Worm (Caenorhabditis elegans) whole organism, mixed stage, embryonic: ENCODE measurements around the gene clec-1.

Experiments used
- M03D4.4 ChIP-seq: sonication (generic microtip); optimal IDR thresholded peaks from 2 replicates; lab custom pipeline; 2017; ENCODE audit warnings: mild to moderate bottlenecking, missing genetic modification characterization, missing compliant biosample characterization
- bed-3 ChIP-seq: fragments of 200-800 bp; sonication (Bioruptor generic); optimal IDR thresholded peaks from 3 replicates; lab custom pipeline; 2018; ENCODE audit warnings: mild to moderate bottlenecking, missing genetic modification characterization, moderate library complexity, missing compliant biosample characterization
- blmp-1 ChIP-seq: fragments of 150-350 bp; optimal IDR thresholded peaks from 2 replicates; lab custom pipeline; 2014; ENCODE audit warnings: missing biosample characterization, missing genetic modification characterization
- ceh-39 ChIP-seq: fragments of 150-350 bp; optimal IDR thresholded peaks from 2 replicates; lab custom pipeline; 2014; ENCODE audit warnings: missing biosample characterization, missing genetic modification characterization
- ceh-43 ChIP-seq: fragments of 200-800 bp; sonication (Bioruptor generic); optimal IDR thresholded peaks from 2 replicates; lab custom pipeline; 2018; ENCODE audit warnings: mild to moderate bottlenecking, missing genetic modification characterization, moderate library complexity, missing compliant biosample characterization
- ceh-83 ChIP-seq: fragments of 200-800 bp; sonication (Bioruptor generic); optimal IDR thresholded peaks from 2 replicates; lab custom pipeline; 2018; ENCODE audit warnings: mild to moderate bottlenecking, missing genetic modification characterization, missing compliant biosample characterization
- ces-1 ChIP-seq: fragments of 150-350 bp; optimal IDR thresholded peaks from 2 replicates; lab custom pipeline; 2014; ENCODE audit warnings: missing biosample characterization, missing genetic modification reagents, missing genetic modification characterization
- cnd-1 ChIP-seq: fragments of 200-800 bp; sonication (Bioruptor generic); optimal IDR thresholded peaks from 2 replicates; lab custom pipeline; 2018; ENCODE audit warnings: mild to moderate bottlenecking, missing genetic modification characterization, missing compliant biosample characterization
- drap-1 ChIP-seq: fragments of 200-800 bp; sonication (Bioruptor generic); optimal IDR thresholded peaks from 3 replicates; lab custom pipeline; 2018; ENCODE audit warnings: mild to moderate bottlenecking, missing genetic modification characterization, missing compliant biosample characterization
- elt-1 ChIP-seq: sonication (generic microtip); optimal IDR thresholded peaks from 2 replicates; lab custom pipeline; 2017; ENCODE audit warnings: missing genetic modification characterization, mild to moderate bottlenecking, missing compliant biosample characterization, antibody characterized with exemption, moderate library complexity, borderline replicate concordance; ENCODE audit not compliant: insufficient read depth
- elt-3 ChIP-seq: fragments of 150-350 bp; optimal IDR thresholded peaks from 2 replicates; lab custom pipeline; 2014; ENCODE audit warnings: missing biosample characterization, missing genetic modification characterization
- ham-2 ChIP-seq: fragments of 200-800 bp; sonication (Bioruptor generic); optimal IDR thresholded peaks from 2 replicates; lab custom pipeline; 2018; ENCODE audit warnings: mild to moderate bottlenecking, missing genetic modification characterization, missing compliant biosample characterization
- lin-13 ChIP-seq: fragments of 150-350 bp; optimal IDR thresholded peaks from 2 replicates; lab custom pipeline; 2014; ENCODE audit warnings: missing biosample characterization, missing genetic modification characterization
- lin-32 ChIP-seq: fragments of 200-800 bp; sonication (Bioruptor generic); optimal IDR thresholded peaks from 2 replicates; lab custom pipeline; 2018; ENCODE audit warnings: mild to moderate bottlenecking, missing genetic modification characterization, missing compliant biosample characterization
- lsy-2 ChIP-seq: fragments of 150-350 bp; optimal IDR thresholded peaks from 2 replicates; lab custom pipeline; 2014; ENCODE audit warnings: missing biosample characterization, missing genetic modification characterization
- mab-5 ChIP-seq: fragments of 150-350 bp; optimal IDR thresholded peaks from 2 replicates; lab custom pipeline; 2014; ENCODE audit warnings: missing biosample characterization, missing genetic modification characterization
- mep-1 ChIP-seq: fragments of 150-350 bp; optimal IDR thresholded peaks from 2 replicates; lab custom pipeline; 2017; ENCODE audit warnings: missing biosample characterization, missing genetic modification reagents, missing genetic modification characterization, inconsistent platforms
- mls-2 ChIP-seq: sonication (generic microtip); optimal IDR thresholded peaks from 2 replicates; lab custom pipeline; 2016; ENCODE audit warnings: mild to moderate bottlenecking, missing genetic modification characterization, moderate library complexity, missing compliant biosample characterization
- nhr-12 ChIP-seq: fragments of 150-350 bp; optimal IDR thresholded peaks from 2 replicates; lab custom pipeline; 2014; ENCODE audit warnings: missing biosample characterization, missing genetic modification characterization
- nhr-2 ChIP-seq: fragments of 150-350 bp; optimal IDR thresholded peaks from 2 replicates; lab custom pipeline; 2014; ENCODE audit warnings: missing biosample characterization, missing genetic modification characterization
- nhr-237 ChIP-seq: fragments of 150-350 bp; optimal IDR thresholded peaks from 2 replicates; lab custom pipeline; 2014; ENCODE audit warnings: missing biosample characterization, missing genetic modification characterization
- nhr-28 ChIP-seq: fragments of 150-350 bp; optimal IDR thresholded peaks from 2 replicates; lab custom pipeline; 2014; ENCODE audit warnings: missing biosample characterization, missing genetic modification characterization
- nhr-76 ChIP-seq: sonication (generic microtip); optimal IDR thresholded peaks from 2 replicates; lab custom pipeline; 2017; ENCODE audit warnings: missing biosample characterization, missing genetic modification characterization
- pha-4 ChIP-seq: fragments of 150-350 bp; optimal IDR thresholded peaks from 2 replicates; lab custom pipeline; 2018; ENCODE audit warnings: missing biosample characterization, missing genetic modification reagents, missing genetic modification characterization
- sem-2 ChIP-seq: fragments of 200-800 bp; sonication (Bioruptor generic); optimal IDR thresholded peaks from 2 replicates; lab custom pipeline; 2018; ENCODE audit warnings: mild to moderate bottlenecking, missing genetic modification characterization, missing compliant biosample characterization
- snpc-4 ChIP-seq: fragments of 150-350 bp; optimal IDR thresholded peaks from 2 replicates; lab custom pipeline; 2014; ENCODE audit warnings: missing biosample characterization, missing genetic modification characterization
- tbx-8 ChIP-seq: fragments of 200-800 bp; sonication (Bioruptor generic); optimal IDR thresholded peaks from 2 replicates; lab custom pipeline; 2018; ENCODE audit warnings: mild to moderate bottlenecking, missing genetic modification characterization, moderate library complexity, missing compliant biosample characterization
- unc-120 ChIP-seq: sonication (generic microtip); optimal IDR thresholded peaks from 2 replicates; lab custom pipeline; 2017; ENCODE audit warnings: missing genetic modification characterization, missing compliant biosample characterization; ENCODE audit not compliant: poor library complexity, severe bottlenecking
- unc-39 ChIP-seq: fragments of 150-350 bp; optimal IDR thresholded peaks from 2 replicates; lab custom pipeline; 2014; ENCODE audit warnings: missing biosample characterization, missing genetic modification characterization
- unc-62 ChIP-seq: fragments of 150-350 bp; optimal IDR thresholded peaks from 2 replicates; lab custom pipeline; 2014; ENCODE audit warnings: missing biosample characterization, missing genetic modification reagents, missing genetic modification characterization
- ztf-11 ChIP-seq: fragments of 150-350 bp; optimal IDR thresholded peaks from 2 replicates; lab custom pipeline; 2014; ENCODE audit warnings: missing biosample characterization, missing genetic modification characterization

clec-1 gene

ce11 chrV:5695635-5696034 lies 4.3 kb upstream of the clec-1 start:
- TF ChIP-seq lin-13 (tag; lab: Kevin White, UChicago) (no peak), sem-2 (no peak), unc-120 (tag; lab: Kevin White, UChicago) (no peak), ceh-43 (GFP tag; lab: Kevin White, UChicago) (no peak), M03D4.4 (tag; lab: Kevin White, UChicago) (no peak)

DNA sequence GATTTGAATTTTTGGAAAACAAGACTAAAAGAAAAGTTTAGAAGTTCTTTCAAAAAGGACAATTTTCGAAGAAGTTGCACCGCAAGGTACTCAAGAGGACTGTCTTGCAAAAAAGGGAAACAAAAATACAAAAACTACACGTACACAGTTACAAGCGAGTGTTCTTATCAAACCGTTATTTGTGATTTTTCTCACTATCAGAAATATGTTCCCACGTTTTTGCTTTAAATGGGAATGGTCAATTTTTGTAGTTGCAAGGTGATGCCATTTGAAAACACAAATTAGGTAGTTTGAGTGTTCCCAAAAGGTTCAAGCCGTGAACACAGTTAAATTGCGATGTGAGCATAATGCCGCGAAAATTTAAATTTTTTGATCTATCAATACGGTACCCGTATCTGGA lies 3.8 kb upstream of the clec-1 start:
- TF ChIP-seq nhr-76 (tag; lab: Kevin White, UChicago) = no peak
- no peak for TF ChIP-seq mep-1
- no peak for TF ChIP-seq nhr-237
- no peak for TF ChIP-seq lsy-2
- no peak for TF ChIP-seq bed-3
- TF ChIP-seq ham-2 (GFP tag; lab: Kevin White, UChicago) = no peak
- no peak for TF ChIP-seq mab-5 (tag; lab: Kevin White, UChicago)
- TF ChIP-seq blmp-1 (tag; lab: Kevin White, UChicago) = no peak
- no peak for TF ChIP-seq ces-1 (GFP tag; lab: Kevin White, UChicago)

- TF ChIP-seq lin-32 (GFP tag; lab: Kevin White, UChicago) = no peak
- TF ChIP-seq bed-3 = no peak
- no peak for TF ChIP-seq ztf-11 (tag; lab: Kevin White, UChicago)
- no peak for TF ChIP-seq ceh-83
- no peak for TF ChIP-seq nhr-237
- TF ChIP-seq mls-2 (tag; lab: Kevin White, UChicago) = no peak
- TF ChIP-seq elt-3 (tag; lab: Kevin White, UChicago) = no peak
- TF ChIP-seq tbx-8 = no peak
- no peak for TF ChIP-seq nhr-12 (tag; lab: Kevin White, UChicago)
- TF ChIP-seq ceh-39 (tag; lab: Kevin White, UChicago) = no peak
- TF ChIP-seq nhr-76 (tag; lab: Kevin White, UChicago) = no peak
- no peak for TF ChIP-seq nhr-28 (tag; lab: Kevin White, UChicago)
- TF ChIP-seq unc-62 (GFP tag; lab: Kevin White, UChicago) = no peak
- TF ChIP-seq pha-4 (tag; lab: Kevin White, UChicago) = no peak
- no peak for TF ChIP-seq ham-2 (GFP tag; lab: Kevin White, UChicago)
- no peak for TF ChIP-seq unc-39 (tag; lab: Kevin White, UChicago)
- no peak for TF ChIP-seq mab-5 (tag; lab: Kevin White, UChicago)
- TF ChIP-seq cnd-1 (tag; lab: Kevin White, UChicago) = no peak
- TF ChIP-seq drap-1 (GFP tag; lab: Kevin White, UChicago) = no peak
Observed at ce11 chrV:5697581-5697980, 2.4 kb upstream of the clec-1 start.

ce11 chrV:5701106-5701505 lies 1.2 kb downstream of the clec-1 start:
- TF ChIP-seq sem-2 (no peak), unc-39 (tag; lab: Kevin White, UChicago) (no peak)

DNA sequence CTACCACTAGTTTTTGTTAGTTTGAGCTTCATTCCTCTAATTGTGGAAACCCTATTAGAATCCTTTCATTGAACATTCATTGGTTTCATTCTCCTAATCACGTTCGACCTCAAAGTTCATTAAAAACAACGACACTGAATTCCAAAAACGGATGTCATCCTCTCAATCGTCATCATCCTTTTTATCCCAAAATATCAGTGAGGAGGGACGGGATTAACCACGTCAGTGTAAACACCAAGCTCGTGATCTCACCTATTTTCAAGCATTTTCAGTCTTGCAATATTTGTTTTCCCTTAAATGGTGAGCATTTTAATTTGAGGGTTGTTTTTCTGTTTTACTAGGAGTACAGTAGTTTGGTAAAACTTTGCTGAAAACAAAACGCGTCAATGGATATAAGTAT lies 4.5 kb downstream of the clec-1 start:
- TF ChIP-seq unc-39 (tag; lab: Kevin White, UChicago) = no peak
- no peak for TF ChIP-seq nhr-237
- no peak for TF ChIP-seq ceh-43 (GFP tag; lab: Kevin White, UChicago)
- TF ChIP-seq drap-1 (GFP tag; lab: Kevin White, UChicago) = no peak
- TF ChIP-seq elt-1 (tag; lab: Kevin White, UChicago) = no peak
- no peak for TF ChIP-seq ham-2 (GFP tag; lab: Kevin White, UChicago)
- TF ChIP-seq nhr-12 (tag; lab: Kevin White, UChicago) = no peak
- no peak for TF ChIP-seq lin-13 (tag; lab: Kevin White, UChicago)
- no peak for TF ChIP-seq lin-32 (GFP tag; lab: Kevin White, UChicago)
- TF ChIP-seq ceh-39 (tag; lab: Kevin White, UChicago) = no peak
- no peak for TF ChIP-seq nhr-28 (tag; lab: Kevin White, UChicago)
- no peak for TF ChIP-seq ztf-11 (tag; lab: Kevin White, UChicago)
- TF ChIP-seq ces-1 (GFP tag; lab: Kevin White, UChicago) = no peak
- no peak for TF ChIP-seq snpc-4 (tag; lab: Kevin White, UChicago)
- TF ChIP-seq nhr-2 = no peak
- TF ChIP-seq unc-120 (tag; lab: Kevin White, UChicago) = no peak
- TF ChIP-seq ceh-83 = no peak
- no peak for TF ChIP-seq M03D4.4 (tag; lab: Kevin White, UChicago)
- TF ChIP-seq, all 35 proteins: peak for 0
